Worm (Caenorhabditis elegans) whole organism, late embryonic: ENCODE measurements around the gene acc-1.
"Not testable (repeated sequence)": the region's sequence is repeated elsewhere in the genome, so short reads cannot be mapped to it uniquely, and the experiment has no call there.

Experiments used
- C08G9.2 ChIP-seq: sonication (generic microtip); optimal IDR thresholded peaks from 2 replicates; lab custom pipeline; 2016; ENCODE audit warnings: mild to moderate bottlenecking, missing genetic modification characterization, moderate library complexity, missing compliant biosample characterization
- K09A11.1 ChIP-seq: sonication (generic microtip); optimal IDR thresholded peaks from 2 replicates; lab custom pipeline; 2017; ENCODE audit warnings: antibody characterized with exemption, mild to moderate bottlenecking, missing genetic modification characterization, missing compliant biosample characterization; ENCODE audit not compliant: insufficient read depth
- T23F11.4 ChIP-seq: fragments of 200-800 bp; sonication (Bioruptor generic); optimal IDR thresholded peaks from 2 replicates; lab custom pipeline; 2018; ENCODE audit warnings: mild to moderate bottlenecking, missing genetic modification characterization, missing compliant biosample characterization
- Y22D7AL.16 ChIP-seq: sonication (generic microtip); optimal IDR thresholded peaks from 2 replicates; lab custom pipeline; 2016; ENCODE audit warnings: missing genetic modification characterization, missing compliant biosample characterization
- ama-1 ChIP-seq: fragments of 150-350 bp; optimal IDR thresholded peaks from 2 replicates; lab custom pipeline; 2014
- ceh-14 ChIP-seq: sonication (generic microtip); optimal IDR thresholded peaks from 2 replicates; lab custom pipeline; 2016; ENCODE audit warnings: missing genotype, missing genetic modification characterization, missing compliant biosample characterization
- ceh-24 ChIP-seq: sonication (generic microtip); optimal IDR thresholded peaks from 2 replicates; lab custom pipeline; 2016; ENCODE audit warnings: mild to moderate bottlenecking, missing genetic modification characterization, missing compliant biosample characterization
- ceh-31 ChIP-seq: sonication (generic microtip); optimal IDR thresholded peaks from 2 replicates; lab custom pipeline; 2016; ENCODE audit warnings: missing genetic modification characterization, missing compliant biosample characterization
- ceh-48 ChIP-seq: sonication (generic microtip); optimal IDR thresholded peaks from 2 replicates; lab custom pipeline; 2016; ENCODE audit warnings: missing genetic modification characterization, inconsistent platforms, missing compliant biosample characterization
- ceh-6 ChIP-seq: fragments of 200-800 bp; sonication (Bioruptor generic); optimal IDR thresholded peaks from 2 replicates; lab custom pipeline; 2018; ENCODE audit warnings: mild to moderate bottlenecking, missing genetic modification characterization, missing compliant biosample characterization
- ceh-9 ChIP-seq: sonication (generic microtip); optimal IDR thresholded peaks from 2 replicates; lab custom pipeline; 2016; ENCODE audit warnings: mild to moderate bottlenecking, missing genetic modification characterization, inconsistent platforms, missing compliant biosample characterization
- elt-2 ChIP-seq: sonication (generic microtip); optimal IDR thresholded peaks from 2 replicates; lab custom pipeline; 2016; ENCODE audit warnings: missing genetic modification reagents, missing genetic modification characterization, missing compliant biosample characterization
- elt-4 ChIP-seq: sonication (generic microtip); optimal IDR thresholded peaks from 2 replicates; lab custom pipeline; 2016; ENCODE audit warnings: missing genetic modification characterization, missing compliant biosample characterization
- ets-4 ChIP-seq: sonication (generic microtip); optimal IDR thresholded peaks from 2 replicates; lab custom pipeline; 2016; ENCODE audit warnings: missing genetic modification characterization, missing compliant biosample characterization
- fkh-10 ChIP-seq: fragments of 150-350 bp; optimal IDR thresholded peaks from 2 replicates; lab custom pipeline; 2014; ENCODE audit warnings: missing biosample characterization, missing genetic modification reagents, missing genetic modification characterization
- fkh-6 ChIP-seq: sonication (generic microtip); optimal IDR thresholded peaks from 2 replicates; lab custom pipeline; 2016; ENCODE audit warnings: missing genetic modification characterization, missing compliant biosample characterization
- hlh-15 ChIP-seq: sonication (generic microtip); optimal IDR thresholded peaks from 2 replicates; lab custom pipeline; 2016; ENCODE audit warnings: missing genetic modification characterization, missing compliant biosample characterization
- hlh-30 ChIP-seq: sonication (generic microtip); optimal IDR thresholded peaks from 2 replicates; lab custom pipeline; 2017; ENCODE audit warnings: antibody characterized with exemption, missing genetic modification characterization, missing compliant biosample characterization; ENCODE audit not compliant: insufficient read depth
- madf-2 ChIP-seq: sonication (generic microtip); optimal IDR thresholded peaks from 2 replicates; lab custom pipeline; 2017; ENCODE audit warnings: missing genetic modification characterization, missing compliant biosample characterization
- mec-3 ChIP-seq: sonication (generic microtip); optimal IDR thresholded peaks from 2 replicates; lab custom pipeline; 2016; ENCODE audit warnings: borderline replicate concordance, missing genetic modification characterization, missing compliant biosample characterization
- odd-2 ChIP-seq: sonication (generic microtip); optimal IDR thresholded peaks from 2 replicates; lab custom pipeline; 2017; ENCODE audit warnings: antibody characterized with exemption, mild to moderate bottlenecking, missing genetic modification characterization, missing compliant biosample characterization
- pag-3 ChIP-seq: sonication (generic microtip); optimal IDR thresholded peaks from 2 replicates; lab custom pipeline; 2016; ENCODE audit warnings: missing compliant biosample characterization, missing genetic modification characterization, borderline replicate concordance
- pat-9 ChIP-seq: fragments of 200-800 bp; sonication (Bioruptor generic); optimal IDR thresholded peaks from 2 replicates; lab custom pipeline; 2018; ENCODE audit warnings: mild to moderate bottlenecking, missing genetic modification characterization, moderate library complexity, missing compliant biosample characterization
- pax-1 ChIP-seq: fragments of 150-350 bp; optimal IDR thresholded peaks from 2 replicates; lab custom pipeline; 2014; ENCODE audit warnings: missing biosample characterization, missing genetic modification characterization
- pqm-1 ChIP-seq: sonication (generic microtip); optimal IDR thresholded peaks from 2 replicates; lab custom pipeline; 2016; ENCODE audit warnings: missing genetic modification characterization, missing compliant biosample characterization
- ref-2 ChIP-seq: sonication (generic microtip); optimal IDR thresholded peaks from 2 replicates; lab custom pipeline; 2016; ENCODE audit warnings: missing genetic modification characterization, missing compliant biosample characterization
- rnt-1 ChIP-seq: sonication (generic microtip); optimal IDR thresholded peaks from 2 replicates; lab custom pipeline; 2016; ENCODE audit warnings: missing genetic modification characterization, missing compliant biosample characterization
- sdc-2 ChIP-seq: sonication (generic microtip); optimal IDR thresholded peaks from 2 replicates; lab custom pipeline; 2016; ENCODE audit warnings: missing genotype, missing genetic modification characterization, missing compliant biosample characterization
- sox-4 ChIP-seq: sonication (generic microtip); optimal IDR thresholded peaks from 2 replicates; lab custom pipeline; 2017; ENCODE audit warnings: mild to moderate bottlenecking, missing genetic modification characterization, inconsistent platforms, missing compliant biosample characterization
- syd-9 ChIP-seq: sonication (generic microtip); optimal IDR thresholded peaks from 2 replicates; lab custom pipeline; 2016; ENCODE audit warnings: mild to moderate bottlenecking, missing genetic modification characterization, moderate library complexity, missing compliant biosample characterization
- tbx-2 ChIP-seq: sonication (generic microtip); optimal IDR thresholded peaks from 2 replicates; lab custom pipeline; 2016; ENCODE audit warnings: missing genetic modification characterization, missing compliant biosample characterization
- tbx-7 ChIP-seq: sonication (generic microtip); optimal IDR thresholded peaks from 2 replicates; lab custom pipeline; 2016; ENCODE audit warnings: missing genotype, missing genetic modification characterization, missing compliant biosample characterization
- ttx-3 ChIP-seq: sonication (generic microtip); optimal IDR thresholded peaks from 2 replicates; lab custom pipeline; 2016; ENCODE audit warnings: missing genetic modification reagents, missing genetic modification characterization, missing compliant biosample characterization
- unc-3 ChIP-seq, 2 experiments: fragments of 200-800 bp in 1 of 2; sonication (Bioruptor generic) in 1 of 2; sonication (generic microtip) in 1 of 2; conservative IDR thresholded peaks in 1 of 2; optimal IDR thresholded peaks in 1 of 2; 2 replicates each; pipeline versions ENCODE4 v1.3.6 to Lab custom; 2016 to 2022; ENCODE audit warnings: missing compliant biosample characterization in 2 of 2, missing genetic modification characterization in 2 of 2, missing genetic modification reagents in 1 of 2
- unc-42 ChIP-seq: sonication (generic microtip); optimal IDR thresholded peaks from 2 replicates; lab custom pipeline; 2016; ENCODE audit warnings: missing genotype, missing genetic modification characterization, missing compliant biosample characterization
- unc-86 ChIP-seq: sonication (generic microtip); optimal IDR thresholded peaks from 2 replicates; lab custom pipeline; 2016; ENCODE audit warnings: missing genetic modification characterization, missing compliant biosample characterization
- ztf-16 ChIP-seq: sonication (generic microtip); optimal IDR thresholded peaks from 2 replicates; lab custom pipeline; 2017; ENCODE audit warnings: missing genetic modification characterization, missing compliant biosample characterization

Gene acc-1

DNA sequence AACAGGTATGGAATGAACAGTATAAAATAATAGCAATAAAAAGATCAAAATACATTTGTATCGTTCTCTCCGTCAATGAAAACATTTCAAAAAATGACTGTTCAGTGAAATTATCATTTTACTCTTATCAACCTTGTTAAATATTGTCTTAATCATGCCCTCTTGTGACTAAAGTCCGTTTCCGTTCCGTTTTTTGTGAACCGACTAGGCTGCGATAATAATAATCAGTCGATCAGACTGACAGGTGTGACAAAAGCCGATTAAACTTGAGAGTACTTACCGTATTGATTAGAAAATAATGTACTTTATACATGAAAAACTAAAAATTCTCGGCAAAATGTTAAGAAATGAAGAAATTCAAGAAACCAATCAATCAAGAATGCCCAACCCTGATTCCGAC, 24.7 kb downstream of the acc-1 start, which contains the start of gene ins-7:
Gene ins-7 (minus strand): TSS at position 332 of the 400 bp plus-strand sequence.
- TF ChIP-seq pag-3 (tag; lab: Kevin White, UChicago) (no peak), unc-42 (tag; lab: Kevin White, UChicago) (no peak), ceh-24 (no peak), ceh-9 (tag; lab: Kevin White, UChicago) (no peak), Y22D7AL.16 (tag; lab: Kevin White, UChicago) (no peak), ztf-16 (tag; lab: Kevin White, UChicago) (no peak), pax-1 (tag; lab: Kevin White, UChicago) (no peak), ceh-31 (tag; lab: Kevin White, UChicago) (no peak), ceh-48 (tag; lab: Kevin White, UChicago) (no peak), tbx-2 (tag; lab: Kevin White, UChicago) (no peak)

ce11 chrIV:9683433-9683832, 25.6 kb downstream of the acc-1 start, which contains the start of the genes htas-1 and ZK1251.3:
Gene htas-1, minus strand, starts transcription at chrIV:9683533.
Gene ZK1251.3, plus strand, starts transcription at chrIV:9683658.
- no peak for TF ChIP-seq ref-2 (tag; lab: Kevin White, UChicago)
- no peak for TF ChIP-seq mec-3 (tag; lab: Kevin White, UChicago)
- no peak for TF ChIP-seq elt-4
- TF ChIP-seq ceh-48 (tag; lab: Kevin White, UChicago), result no peak
- no peak for TF ChIP-seq ama-1
- no peak for TF ChIP-seq unc-42 (tag; lab: Kevin White, UChicago)
- no peak for TF ChIP-seq hlh-15 (tag; lab: Kevin White, UChicago)
- no peak for TF ChIP-seq ttx-3 (tag; lab: Kevin White, UChicago)
- TF ChIP-seq unc-3 (GFP tag; conservative IDR thresholded peaks at IDR 0.05; lab: Robert Waterston, UW), result no peak
- TF ChIP-seq unc-3 (tag; optimal IDR thresholded peaks at IDR 0.05; lab: Kevin White, UChicago), result no peak
- TF ChIP-seq ceh-14, result no peak
- no peak for TF ChIP-seq sox-4 (tag; lab: Kevin White, UChicago)
- TF ChIP-seq T23F11.4 (GFP tag; lab: Kevin White, UChicago), result no peak
- TF ChIP-seq tbx-7 (tag; lab: Kevin White, UChicago), result no peak
- no peak for TF ChIP-seq pax-1 (tag; lab: Kevin White, UChicago)
- no peak for TF ChIP-seq C08G9.2 (tag; lab: Kevin White, UChicago)
- TF ChIP-seq fkh-10 (GFP tag; lab: Kevin White, UChicago), result no peak

DNA sequence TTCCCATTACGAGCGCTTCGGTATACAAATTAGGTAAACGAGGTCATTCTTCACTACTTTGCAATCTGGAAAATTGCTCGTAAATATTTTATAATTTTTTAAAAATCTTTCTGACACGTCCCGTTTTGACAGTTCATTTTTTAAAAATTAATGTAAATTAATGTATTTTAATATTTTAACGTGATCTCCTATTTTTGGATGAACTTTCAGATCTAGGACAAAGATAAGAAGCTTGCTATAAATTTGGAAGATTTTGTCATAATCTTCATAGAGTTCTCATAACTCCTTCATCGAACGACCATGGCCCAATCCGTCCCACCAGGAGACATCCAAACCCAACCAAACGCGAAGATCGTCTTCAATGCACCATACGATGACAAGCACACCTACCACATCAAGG, 30.9 kb downstream of the acc-1 start, which contains the start of gene msp-76:
Gene msp-76 (plus strand): TSS at position 301 of the 400 bp plus-strand sequence.
- TF ChIP-seq rnt-1, sox-4, K09A11.1 (tag; lab: Kevin White, UChicago): not testable (repeated sequence)

ce11 chrIV:9690644-9691043, 32.8 kb downstream of the acc-1 start, which contains the start of gene sdz-36:
Gene sdz-36, plus strand, starts transcription at chrIV:9690944.
- TF ChIP-seq ets-4, result no peak
- TF ChIP-seq odd-2 (tag; lab: Kevin White, UChicago), result no peak
- no peak for TF ChIP-seq unc-86 (tag; lab: Kevin White, UChicago)
- TF ChIP-seq ceh-6 (GFP tag; lab: Kevin White, UChicago), result no peak
- TF ChIP-seq fkh-6, result no peak
- TF ChIP-seq sox-4 (tag; lab: Kevin White, UChicago), result no peak
- TF ChIP-seq syd-9 (tag; lab: Kevin White, UChicago), result no peak
- TF ChIP-seq pat-9 (tag; lab: Kevin White, UChicago), result no peak
- no peak for TF ChIP-seq sdc-2 (tag; lab: Kevin White, UChicago)
- TF ChIP-seq elt-2, result no peak
- no peak for TF ChIP-seq hlh-30
- no peak for TF ChIP-seq ref-2 (tag; lab: Kevin White, UChicago)
- TF ChIP-seq C08G9.2 (tag; lab: Kevin White, UChicago), result no peak
- no peak for TF ChIP-seq pqm-1 (tag; lab: Kevin White, UChicago)
- no peak for TF ChIP-seq ceh-9 (tag; lab: Kevin White, UChicago)
- no peak for TF ChIP-seq rnt-1 (tag; lab: Kevin White, UChicago)
- TF ChIP-seq madf-2 (tag; lab: Kevin White, UChicago), result no peak
- TF ChIP-seq, all 69 proteins: peak for 0
